Worm (Caenorhabditis elegans) whole organism, L4/young adult: ENCODE measurements around the gene F53F4.16.

Experiments used
- dao-5 ChIP-seq: sonication (generic microtip); optimal IDR thresholded peaks from 2 replicates; lab custom pipeline; 2016; ENCODE audit warnings: missing genotype, missing genetic modification characterization, moderate library complexity, missing compliant biosample characterization
- him-1 ChIP-seq: sonication (generic microtip); optimal IDR thresholded peaks from 2 replicates; lab custom pipeline; 2016; ENCODE audit warnings: missing genotype, missing genetic modification reagents, missing genetic modification characterization, missing compliant biosample characterization

DNA sequence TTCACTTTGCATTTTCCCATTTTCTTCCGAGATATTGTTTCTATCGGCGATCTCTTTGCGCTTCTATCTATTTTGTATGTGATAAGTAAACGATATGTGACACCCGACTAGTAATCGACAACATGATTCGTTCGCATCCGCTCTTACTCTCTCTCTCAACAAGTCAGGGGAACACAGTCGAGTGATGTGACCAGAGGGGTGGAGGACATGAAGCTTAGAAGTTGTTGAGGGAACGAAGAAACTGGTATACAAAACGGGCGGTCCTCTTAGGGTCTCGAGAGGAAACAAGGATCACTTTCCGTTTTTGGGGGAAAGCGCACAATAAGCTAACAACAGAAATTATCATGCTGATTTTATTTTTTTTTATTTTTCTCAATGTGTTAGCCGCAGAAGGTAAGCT is 28.5 kb downstream of the F53F4.16 start, which contains the start of gene F53F4.4:
- TF ChIP-seq dao-5 (tag; lab: Kevin White, UChicago) (no peak), him-1 (tag; lab: Kevin White, UChicago) (no peak)
